Worm (Caenorhabditis elegans) whole organism, L2 larva: Measurements from ENCODE around the gene col-132.

Experiments
- R02D3.7 ChIP-seq: fragments of 150-350 bp; optimal IDR thresholded peaks from 2 replicates; lab custom pipeline; 2014; ENCODE audit warnings: missing biosample characterization, missing genetic modification characterization
- fos-1 ChIP-seq: fragments of 150-350 bp; optimal IDR thresholded peaks from 2 replicates; lab custom pipeline; 2014; ENCODE audit warnings: missing biosample characterization, missing genetic modification characterization
- nhr-237 ChIP-seq: fragments of 150-350 bp; optimal IDR thresholded peaks from 2 replicates; lab custom pipeline; 2014; ENCODE audit warnings: missing biosample characterization, missing genetic modification characterization

- TF ChIP-seq nhr-237 (tag; lab: Kevin White, UChicago) (no peak), fos-1 (no peak), R02D3.7 (tag; lab: Kevin White, UChicago) (no peak)
Measured at ce11 chrIV:13052568-13052967, 38.3 kb downstream of the col-132 start, which contains the start of gene F49E11.7.
